Worm (Caenorhabditis elegans): Measurements from ENCODE around the gene F10E7.9.

DNA sequence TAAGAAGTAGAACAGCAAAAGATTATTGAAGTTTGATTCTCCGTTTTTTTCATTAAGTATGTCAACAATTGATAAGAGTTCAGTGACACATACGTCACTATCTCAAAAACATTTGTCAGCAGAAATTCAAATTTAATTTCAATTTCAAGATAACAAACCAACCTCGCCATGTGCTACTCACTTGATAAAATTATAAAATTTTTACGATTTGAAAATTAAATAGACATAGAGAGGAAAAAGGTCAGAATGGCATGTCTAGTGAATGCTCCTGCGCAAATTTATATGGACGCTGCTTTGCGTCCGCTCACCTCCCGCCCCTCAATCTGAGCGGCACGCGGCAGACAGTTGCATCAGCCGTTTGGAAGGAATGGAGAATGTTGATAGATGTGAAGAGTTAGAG lies 49.7 kb downstream of the F10E7.9 start:
- TF ChIP-seq elt-3 (tag; optimal IDR thresholded peaks at IDR 0.05) (no peak), ztf-11 (tag; optimal IDR thresholded peaks at IDR 0.05) (no peak), nhr-237 (tag; optimal IDR thresholded peaks at IDR 0.05) (no peak), nhr-76 (tag; optimal IDR thresholded peaks at IDR 0.05) (no peak), ceh-83 (GFP tag; optimal IDR thresholded peaks at IDR 0.05) (no peak), ham-2 (GFP tag; optimal IDR thresholded peaks at IDR 0.05) (no peak)

All from whole organism, mixed stage, embryonic.